Worm (Caenorhabditis elegans): Measurements from ENCODE around the gene T20D4.11.
"Not testable (repeated sequence)": the region's sequence is repeated elsewhere in the genome, so short reads cannot be mapped to it uniquely, and the experiment has no call there.

The T20D4.11 gene

ce11 chrV:3357106-3357505 is 41.4 kb upstream of the T20D4.11 start, which contains the start of gene scrm-3:
Gene scrm-3, minus strand, starts transcription at chrV:3357206.
- TF ChIP-seq sptf-1 (tag; optimal IDR thresholded peaks at IDR 0.05) (no peak), bed-3 (GFP tag; optimal IDR thresholded peaks at IDR 0.05) (no peak), cnd-1 (tag; optimal IDR thresholded peaks at IDR 0.05) (no peak), unc-120 (tag; optimal IDR thresholded peaks at IDR 0.05; ENCODE audit: poor library complexity, severe bottlenecking) (no peak), nhr-76 (tag; optimal IDR thresholded peaks at IDR 0.05) (no peak), unc-62 (GFP tag; optimal IDR thresholded peaks at IDR 0.05) (no peak), lsy-2 (tag; optimal IDR thresholded peaks at IDR 0.05) (no peak), tbx-8 (GFP tag; optimal IDR thresholded peaks at IDR 0.05) (no peak), ceh-83 (GFP tag; optimal IDR thresholded peaks at IDR 0.05) (no peak)

ce11 chrV:3358267-3358666 is 40.2 kb upstream of the T20D4.11 start, which contains the start of gene C04E12.5:
Gene C04E12.5, plus strand, starts transcription at chrV:3358567.
- no peak for TF ChIP-seq drap-1 (GFP tag; optimal IDR thresholded peaks at IDR 0.05)

ce11 chrV:3361633-3362032 is 36.9 kb upstream of the T20D4.11 start:
- no peak for TF ChIP-seq pha-4 (tag; optimal IDR thresholded peaks at IDR 0.05)
- no peak for TF ChIP-seq mab-5 (tag; optimal IDR thresholded peaks at IDR 0.05)
- no peak for TF ChIP-seq snpc-4 (tag; optimal IDR thresholded peaks at IDR 0.05)
- TF ChIP-seq hlh-1 (tag; optimal IDR thresholded peaks at IDR 0.05): no peak
- no peak for TF ChIP-seq cnd-1 (tag; optimal IDR thresholded peaks at IDR 0.05)
- TF ChIP-seq sptf-1 (tag; optimal IDR thresholded peaks at IDR 0.05): no peak
- no peak for TF ChIP-seq elt-1 (tag; optimal IDR thresholded peaks at IDR 0.05; ENCODE audit: borderline replicate concordance, insufficient read depth)
- TF ChIP-seq flh-1 (GFP tag; optimal IDR thresholded peaks at IDR 0.05): no peak
- TF ChIP-seq nhr-2 (tag; optimal IDR thresholded peaks at IDR 0.05): no peak
- no peak for TF ChIP-seq mls-2 (tag; optimal IDR thresholded peaks at IDR 0.05)
- TF ChIP-seq nhr-76 (tag; optimal IDR thresholded peaks at IDR 0.05): no peak
- no peak for TF ChIP-seq lin-13 (tag; optimal IDR thresholded peaks at IDR 0.05)
- TF ChIP-seq ham-2 (GFP tag; optimal IDR thresholded peaks at IDR 0.05): no peak
- TF ChIP-seq bed-3 (GFP tag; optimal IDR thresholded peaks at IDR 0.05): no peak
- TF ChIP-seq M03D4.4 (tag; optimal IDR thresholded peaks at IDR 0.05): no peak
- no peak for TF ChIP-seq ceh-43 (GFP tag; optimal IDR thresholded peaks at IDR 0.05)

ce11 chrV:3362475-3362874 is 36.0 kb upstream of the T20D4.11 start, which contains the start of gene C04E12.4:
Gene C04E12.4, plus strand, starts transcription at chrV:3362775.
- TF ChIP-seq snpc-4 (tag; optimal IDR thresholded peaks at IDR 0.05) (no peak), nhr-28 (tag; optimal IDR thresholded peaks at IDR 0.05) (no peak), zip-8 (tag; optimal IDR thresholded peaks at IDR 0.05) (no peak), ztf-11 (tag; optimal IDR thresholded peaks at IDR 0.05) (no peak), unc-62 (GFP tag; optimal IDR thresholded peaks at IDR 0.05) (no peak), sptf-1 (tag; optimal IDR thresholded peaks at IDR 0.05) (no peak), nhr-12 (tag; optimal IDR thresholded peaks at IDR 0.05) (no peak), ham-2 (GFP tag; optimal IDR thresholded peaks at IDR 0.05) (no peak), elt-3 (tag; optimal IDR thresholded peaks at IDR 0.05) (no peak), mls-2 (tag; optimal IDR thresholded peaks at IDR 0.05) (no peak), lsy-2 (tag; optimal IDR thresholded peaks at IDR 0.05) (no peak), ceh-83 (GFP tag; optimal IDR thresholded peaks at IDR 0.05) (no peak), M03D4.4 (tag; optimal IDR thresholded peaks at IDR 0.05) (no peak), nhr-2 (tag; optimal IDR thresholded peaks at IDR 0.05) (no peak), unc-39 (tag; optimal IDR thresholded peaks at IDR 0.05) (no peak), lin-13 (tag; optimal IDR thresholded peaks at IDR 0.05) (no peak)

ce11 chrV:3367773-3368172 is 30.7 kb upstream of the T20D4.11 start, which contains the start of gene C04E12.2:
Gene C04E12.2, plus strand, starts transcription at chrV:3368073.
- TF ChIP-seq M03D4.4 (tag; optimal IDR thresholded peaks at IDR 0.05); pha-4 (tag; optimal IDR thresholded peaks at IDR 0.05); flh-1 (GFP tag; optimal IDR thresholded peaks at IDR 0.05): not testable (repeated sequence)

ce11 chrV:3372673-3373072 is 25.8 kb upstream of the T20D4.11 start, which contains the start of gene srx-121:
Gene srx-121, minus strand, starts transcription at chrV:3372773.
- TF ChIP-seq ztf-11 (tag; optimal IDR thresholded peaks at IDR 0.05) (no peak), ham-2 (GFP tag; optimal IDR thresholded peaks at IDR 0.05) (no peak), tbx-8 (GFP tag; optimal IDR thresholded peaks at IDR 0.05) (no peak), nhr-2 (tag; optimal IDR thresholded peaks at IDR 0.05) (no peak), unc-120 (tag; optimal IDR thresholded peaks at IDR 0.05; ENCODE audit: poor library complexity, severe bottlenecking) (no peak), nhr-28 (tag; optimal IDR thresholded peaks at IDR 0.05) (no peak), drap-1 (GFP tag; optimal IDR thresholded peaks at IDR 0.05) (no peak), unc-39 (tag; optimal IDR thresholded peaks at IDR 0.05) (no peak), mab-5 (tag; optimal IDR thresholded peaks at IDR 0.05) (no peak), mls-2 (tag; optimal IDR thresholded peaks at IDR 0.05) (no peak), nhr-12 (tag; optimal IDR thresholded peaks at IDR 0.05) (no peak), M03D4.4 (tag; optimal IDR thresholded peaks at IDR 0.05) (no peak), hlh-1 (tag; optimal IDR thresholded peaks at IDR 0.05) (no peak), ceh-39 (tag; optimal IDR thresholded peaks at IDR 0.05) (no peak), bed-3 (GFP tag; optimal IDR thresholded peaks at IDR 0.05) (no peak), pha-4 (tag; optimal IDR thresholded peaks at IDR 0.05) (no peak), blmp-1 (tag; optimal IDR thresholded peaks at IDR 0.05) (no peak)

All from whole organism, mixed stage, embryonic.